Worm (Caenorhabditis elegans) whole organism, late embryonic: ENCODE data around the gene K03A11.6.

Source experiments
- K02D7.2 ChIP-seq: sonication (generic microtip); optimal IDR thresholded peaks from 2 replicates; lab custom pipeline; 2017; ENCODE audit warnings: mild to moderate bottlenecking, missing genetic modification characterization, missing compliant biosample characterization
- T23F11.4 ChIP-seq: fragments of 200-800 bp; sonication (Bioruptor generic); optimal IDR thresholded peaks from 2 replicates; lab custom pipeline; 2018; ENCODE audit warnings: mild to moderate bottlenecking, missing genetic modification characterization, missing compliant biosample characterization
- ceh-24 ChIP-seq: sonication (generic microtip); optimal IDR thresholded peaks from 2 replicates; lab custom pipeline; 2016; ENCODE audit warnings: mild to moderate bottlenecking, missing genetic modification characterization, missing compliant biosample characterization
- ceh-30 ChIP-seq: fragments of 150-350 bp; optimal IDR thresholded peaks from 2 replicates; lab custom pipeline; 2014; ENCODE audit warnings: missing biosample characterization, missing genetic modification characterization
- ceh-31 ChIP-seq: sonication (generic microtip); optimal IDR thresholded peaks from 2 replicates; lab custom pipeline; 2016; ENCODE audit warnings: missing genetic modification characterization, missing compliant biosample characterization
- dmd-4 ChIP-seq: sonication (generic microtip); optimal IDR thresholded peaks from 2 replicates; lab custom pipeline; 2016; ENCODE audit warnings: borderline replicate concordance, missing genetic modification characterization, missing compliant biosample characterization
- fax-1 ChIP-seq: sonication (generic microtip); optimal IDR thresholded peaks from 2 replicates; lab custom pipeline; 2016; ENCODE audit warnings: missing genotype, missing genetic modification characterization, missing compliant biosample characterization
- hlh-15 ChIP-seq: sonication (generic microtip); optimal IDR thresholded peaks from 2 replicates; lab custom pipeline; 2016; ENCODE audit warnings: missing genetic modification characterization, missing compliant biosample characterization
- npax-4 ChIP-seq: sonication (generic microtip); optimal IDR thresholded peaks from 2 replicates; lab custom pipeline; 2016; ENCODE audit warnings: missing genetic modification characterization, missing compliant biosample characterization
- pag-3 ChIP-seq: sonication (generic microtip); optimal IDR thresholded peaks from 2 replicates; lab custom pipeline; 2016; ENCODE audit warnings: missing compliant biosample characterization, missing genetic modification characterization, borderline replicate concordance
- pax-1 ChIP-seq: fragments of 150-350 bp; optimal IDR thresholded peaks from 2 replicates; lab custom pipeline; 2014; ENCODE audit warnings: missing biosample characterization, missing genetic modification characterization
- pha-4 ChIP-seq: fragments of 150-350 bp; optimal IDR thresholded peaks from 2 replicates; lab custom pipeline; 2018; ENCODE audit warnings: missing biosample characterization, missing genetic modification reagents, missing genetic modification characterization
- pros-1 ChIP-seq: fragments of 150-350 bp; optimal IDR thresholded peaks from 2 replicates; lab custom pipeline; 2014; ENCODE audit warnings: missing biosample characterization, missing genetic modification reagents, missing genetic modification characterization
- unc-42 ChIP-seq: sonication (generic microtip); optimal IDR thresholded peaks from 2 replicates; lab custom pipeline; 2016; ENCODE audit warnings: missing genotype, missing genetic modification characterization, missing compliant biosample characterization
- unc-55 ChIP-seq: sonication (generic microtip); optimal IDR thresholded peaks from 2 replicates; lab custom pipeline; 2017; ENCODE audit warnings: missing biosample characterization, missing genetic modification reagents, missing genetic modification characterization

K03A11.6 gene

ce11 chrX:13106177-13106761 lies 50.6 kb downstream of the K03A11.6 start:
- TF ChIP-seq npax-4 (tag; lab: Kevin White, UChicago) (no peak), pha-4 (no peak), T23F11.4 (GFP tag; lab: Kevin White, UChicago) (no peak), pag-3 (no peak), K02D7.2 (tag; lab: Kevin White, UChicago) (no peak), ceh-31 (tag; lab: Kevin White, UChicago) (no peak), pax-1 (tag; lab: Kevin White, UChicago) (no peak), dmd-4 (no peak), unc-55 (GFP tag; lab: Kevin White, UChicago) (no peak), hlh-15 (tag; lab: Kevin White, UChicago) (no peak), fax-1 (no peak), ceh-24 (no peak), pros-1 (tag; lab: Kevin White, UChicago) (no peak), ceh-30 (tag; lab: Kevin White, UChicago) (no peak), unc-42 (no peak)
